Fruit fly (Drosophila melanogaster) whole organism, adult: ENCODE measurements around the gene CG3862.
A peak's percentile ranks its signal among the peaks of the same experiment; 100 is the strongest.

ENCODE experiments used
- CG11617 ChIP-seq: fragments of 200-800 bp; sonication (Bioruptor generic); optimal IDR thresholded peaks from 2 replicates; lab custom pipeline; 2017; ENCODE audit warnings: mild to moderate bottlenecking, missing biosample characterization, missing genetic modification reagents, missing genetic modification characterization
- CG12768 ChIP-seq: fragments of 200-800 bp; sonication (Bioruptor generic); optimal IDR thresholded peaks from 2 replicates; lab custom pipeline; 2017; ENCODE audit warnings: missing biosample characterization, missing genetic modification characterization, mild to moderate bottlenecking, moderate library complexity, missing genetic modification reagents
- CG14711 ChIP-seq: fragments of 200-800 bp; sonication (Bioruptor generic); optimal IDR thresholded peaks from 2 replicates; lab custom pipeline; 2018; ENCODE audit warnings: missing biosample characterization, mild to moderate bottlenecking, missing genetic modification characterization, moderate library complexity
- CG1620 ChIP-seq: fragments of 200-800 bp; sonication (Bioruptor generic); optimal IDR thresholded peaks from 2 replicates; lab custom pipeline; 2016; ENCODE audit warnings: missing biosample characterization, missing genetic modification characterization
- CG33017 ChIP-seq: fragments of 200-800 bp; sonication (Bioruptor generic); optimal IDR thresholded peaks from 2 replicates; lab custom pipeline; 2018; ENCODE audit warnings: missing biosample characterization, mild to moderate bottlenecking, missing genetic modification characterization, moderate library complexity
- CG5204 ChIP-seq: fragments of 200-800 bp; sonication (Bioruptor generic); optimal IDR thresholded peaks from 2 replicates; lab custom pipeline; 2016; ENCODE audit warnings: missing biosample characterization, missing genetic modification characterization
- CG7045 ChIP-seq: fragments of 200-800 bp; sonication (Bioruptor generic); optimal IDR thresholded peaks from 2 replicates; lab custom pipeline; 2017; ENCODE audit warnings: missing biosample characterization, mild to moderate bottlenecking, missing genetic modification characterization
- CG7101 ChIP-seq: fragments of 200-800 bp; sonication (Bioruptor generic); optimal IDR thresholded peaks from 2 replicates; lab custom pipeline; 2018; ENCODE audit warnings: missing biosample characterization, mild to moderate bottlenecking, missing genetic modification characterization, moderate library complexity
- Clk ChIP-seq: fragments of 200-800 bp; sonication (Bioruptor generic); optimal IDR thresholded peaks from 2 replicates; lab custom pipeline; 2017; ENCODE audit warnings: missing biosample characterization, missing genetic modification characterization
- Crg-1 ChIP-seq: fragments of 200-800 bp; sonication (Bioruptor generic); optimal IDR thresholded peaks from 2 replicates; lab custom pipeline; 2016; ENCODE audit warnings: missing biosample characterization, missing genetic modification characterization
- Hr96 ChIP-seq: fragments of 200-800 bp; sonication (Bioruptor generic); optimal IDR thresholded peaks from 2 replicates; lab custom pipeline; 2016; ENCODE audit warnings: missing biosample characterization, missing genetic modification characterization
- Mnt ChIP-seq: fragments of 200-800 bp; sonication (Bioruptor generic); optimal IDR thresholded peaks from 2 replicates; lab custom pipeline; 2016; ENCODE audit warnings: missing biosample characterization, mild to moderate bottlenecking, missing genetic modification characterization
- bab1 ChIP-seq: fragments of 200-800 bp; sonication (Bioruptor generic); optimal IDR thresholded peaks from 3 replicates; lab custom pipeline; 2019; ENCODE audit warnings: missing biosample characterization, mild to moderate bottlenecking, missing genetic modification characterization, moderate library complexity
- cic ChIP-seq: fragments of 200-800 bp; sonication (Bioruptor generic); optimal IDR thresholded peaks from 2 replicates; lab custom pipeline; 2017; ENCODE audit warnings: missing biosample characterization, mild to moderate bottlenecking, missing genetic modification characterization, moderate library complexity
- cnc ChIP-seq, 2 experiments: fragments of >200 bp; optimal IDR thresholded peaks; 2 replicates each; lab custom pipeline; 2017
- kay ChIP-seq: fragments of 200-800 bp; sonication (Bioruptor generic); peaks from one replicate; lab custom pipeline; 2016; ENCODE audit warnings: missing biosample characterization, missing genetic modification characterization, borderline replicate concordance
- ovo ChIP-seq: fragments of 200-800 bp; sonication (Bioruptor generic); optimal IDR thresholded peaks from 2 replicates; lab custom pipeline; 2016; ENCODE audit warnings: missing biosample characterization, missing genetic modification characterization
- pad ChIP-seq: fragments of 200-800 bp; sonication (Bioruptor generic); optimal IDR thresholded peaks from 3 replicates; lab custom pipeline; 2017; ENCODE audit warnings: missing biosample characterization, missing genetic modification characterization, mild to moderate bottlenecking, moderate library complexity, missing genetic modification reagents
- tj ChIP-seq: fragments of 200-800 bp; sonication (Bioruptor generic); optimal IDR thresholded peaks from 3 replicates; lab custom pipeline; 2017; ENCODE audit warnings: missing biosample characterization, mild to moderate bottlenecking, missing genetic modification characterization, moderate library complexity
- toe ChIP-seq: fragments of 200-800 bp; sonication (Bioruptor generic); optimal IDR thresholded peaks from 2 replicates; lab custom pipeline; 2016; ENCODE audit warnings: missing biosample characterization, missing genetic modification characterization

Gene CG3862

DNA sequence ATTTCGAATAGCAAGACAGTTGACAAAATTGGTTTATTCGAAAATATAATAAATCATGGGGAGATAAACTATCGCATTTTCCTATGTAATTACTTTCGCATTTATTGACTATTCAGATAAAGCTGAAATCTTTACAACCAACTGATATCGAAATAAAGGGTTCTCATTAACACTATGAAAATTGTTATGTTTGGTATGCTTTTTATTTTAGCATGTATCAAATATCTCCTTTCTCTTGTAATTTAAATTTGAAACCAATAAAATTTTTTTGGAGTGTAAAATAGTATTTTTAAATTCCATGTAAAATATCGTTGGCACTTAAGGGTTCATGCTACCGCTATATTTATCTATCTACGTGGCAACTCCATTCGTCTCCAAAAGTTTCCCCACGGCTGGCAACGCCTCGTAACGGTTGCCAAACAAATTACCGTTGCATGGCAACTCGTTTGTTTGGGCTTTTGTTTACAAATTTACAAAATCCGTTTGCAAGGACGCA, 29.4 kb upstream of the CG3862 start, which contains the start of gene CG13949:
Gene CG13949 (plus strand): TSS at position 286 of the 496 bp plus-strand sequence.
- TF ChIP-seq CG7101 (tag; lab: Kevin White, UChicago) (peak; percentile 64), toe (GFP tag; lab: Kevin White, UChicago) (peak; percentile 42), Hr96 (peak; percentile 21), CG11617 (GFP tag; lab: Kevin White, UChicago) (no peak), cnc (optimal IDR thresholded peaks at IDR 0.05; lab: Kevin White, UChicago) (no peak), CG5204 (GFP tag; lab: Kevin White, UChicago) (no peak), CG1620 (peak; percentile 9), bab1 (peak; percentile 21), Crg-1 (GFP tag; lab: Kevin White, UChicago) (peak; percentile 55), pad (peak; percentile 10), CG33017 (tag; lab: Kevin White, UChicago) (peak; percentile 51), ovo (GFP tag; lab: Kevin White, UChicago) (peak; percentile 71), CG14711 (tag; lab: Kevin White, UChicago) (peak; percentile 31), tj (GFP tag; lab: Kevin White, UChicago) (no peak)

DNA sequence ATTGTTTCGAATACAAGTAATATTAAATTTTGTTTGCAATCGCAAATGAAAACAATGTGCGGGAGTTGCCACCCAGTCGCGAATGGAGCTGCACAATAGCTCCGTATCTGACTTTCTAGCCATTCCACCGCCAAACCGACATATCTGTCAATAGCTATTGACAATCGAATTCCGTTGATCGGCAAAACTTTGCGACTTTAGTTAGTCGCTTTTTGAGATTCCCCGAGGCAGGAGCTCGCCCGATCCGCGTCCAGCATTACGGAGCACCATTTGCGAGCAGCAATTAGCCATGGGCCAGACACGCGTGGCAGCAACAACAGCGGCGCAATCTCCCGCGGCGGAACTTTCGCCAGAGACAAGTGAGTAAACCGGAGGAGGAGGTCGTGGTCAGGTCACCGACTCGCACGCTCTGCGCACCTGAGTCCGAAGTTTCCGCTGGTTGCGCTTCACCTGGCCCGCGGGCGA, 27.0 kb upstream of the CG3862 start, which contains the start of the genes CG4291 and kraken:
Gene CG4291 (minus strand): TSS at position 84 of the 465 bp plus-strand sequence.
Gene kraken (plus strand): TSS at position 122 of the 465 bp plus-strand sequence.
- no peak for TF ChIP-seq kay (GFP tag; lab: Kevin White, UChicago)
- TF ChIP-seq Mnt (GFP tag; lab: Kevin White, UChicago) = peak; percentile 91
- peak; percentile 25 for TF ChIP-seq Hr96
- peak; percentile 66 for TF ChIP-seq CG1620
- TF ChIP-seq CG12768 (GFP tag; lab: Kevin White, UChicago) = peak; percentile 87
- peak; percentile 48 for TF ChIP-seq ovo (GFP tag; lab: Kevin White, UChicago)
- TF ChIP-seq Crg-1 (GFP tag; lab: Kevin White, UChicago) = peak; percentile 39
- TF ChIP-seq CG7045 (GFP tag; lab: Kevin White, UChicago) = peak; percentile 45
- peak; percentile 39 for TF ChIP-seq pad
- peak; percentile 46 for TF ChIP-seq tj (GFP tag; lab: Kevin White, UChicago)
- peak; percentile 51 for TF ChIP-seq CG11617 (GFP tag; lab: Kevin White, UChicago)
- peak; percentile 44 for TF ChIP-seq CG33017 (tag; lab: Kevin White, UChicago)
- TF ChIP-seq Clk = no peak
- TF ChIP-seq CG7101 (tag; lab: Kevin White, UChicago) = peak; percentile 63
- peak; percentile 28 for TF ChIP-seq CG14711 (tag; lab: Kevin White, UChicago)
- no peak for TF ChIP-seq CG5204 (GFP tag; lab: Kevin White, UChicago)
- peak; percentile 74 for TF ChIP-seq toe (GFP tag; lab: Kevin White, UChicago)
- no peak for TF ChIP-seq cnc (optimal IDR thresholded peaks at IDR 0.05; lab: Kevin White, UChicago)
- peak; percentile 72 for TF ChIP-seq bab1
- peak; percentile 53 for TF ChIP-seq cic (GFP tag; lab: Kevin White, UChicago)

DNA sequence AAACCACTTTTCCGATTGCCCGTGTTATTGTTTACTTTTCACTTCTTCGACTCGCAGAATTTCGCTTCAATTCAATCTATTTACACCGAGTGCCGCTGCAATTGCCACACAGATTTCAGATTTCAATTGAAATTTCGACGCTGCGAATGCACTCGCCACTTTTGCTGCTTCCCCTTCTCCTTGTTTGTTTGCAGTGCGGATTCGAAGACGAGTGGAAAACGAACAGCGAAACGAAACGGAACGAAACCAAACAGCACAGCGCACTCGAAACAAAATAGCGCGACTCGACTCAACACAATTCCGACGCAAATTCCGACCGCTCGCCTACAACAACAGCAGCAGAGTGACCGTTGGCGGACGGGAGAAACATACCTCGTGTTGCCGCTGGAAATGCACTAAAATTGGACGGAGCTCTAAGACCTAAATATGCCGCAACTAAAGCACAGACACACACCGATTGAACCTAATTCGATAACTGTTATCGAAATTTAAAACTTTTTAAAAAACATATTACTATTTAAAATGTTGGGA, 25.1 kb upstream of the CG3862 start, which contains the start of gene drongo:
Gene drongo (minus strand): TSS at position 345 of the 531 bp plus-strand sequence.
- no peak for TF ChIP-seq CG5204 (GFP tag; lab: Kevin White, UChicago)
- peak; percentile 16 for TF ChIP-seq Hr96
- TF ChIP-seq CG7101 (tag; lab: Kevin White, UChicago) = peak; percentile 62
- peak; percentile 23 for TF ChIP-seq CG12768 (GFP tag; lab: Kevin White, UChicago)
- no peak for TF ChIP-seq ovo (GFP tag; lab: Kevin White, UChicago)
- TF ChIP-seq Clk = no peak
- peak; percentile 75 for TF ChIP-seq Mnt (GFP tag; lab: Kevin White, UChicago)
- TF ChIP-seq CG11617 (GFP tag; lab: Kevin White, UChicago) = peak; percentile 14
- TF ChIP-seq CG7045 (GFP tag; lab: Kevin White, UChicago) = peak; percentile 2
- TF ChIP-seq CG1620 = peak; percentile 55
- TF ChIP-seq pad = no peak
- TF ChIP-seq bab1 = peak; percentile 66
- TF ChIP-seq tj (GFP tag; lab: Kevin White, UChicago) = peak; percentile 60
- TF ChIP-seq CG14711 (tag; lab: Kevin White, UChicago) = peak; percentile 60
- TF ChIP-seq cnc (optimal IDR thresholded peaks at IDR 0.05; lab: Kevin White, UChicago) = no peak
- peak; percentile 27 for TF ChIP-seq cic (GFP tag; lab: Kevin White, UChicago)
- peak; percentile 26 for TF ChIP-seq CG33017 (tag; lab: Kevin White, UChicago)

DNA sequence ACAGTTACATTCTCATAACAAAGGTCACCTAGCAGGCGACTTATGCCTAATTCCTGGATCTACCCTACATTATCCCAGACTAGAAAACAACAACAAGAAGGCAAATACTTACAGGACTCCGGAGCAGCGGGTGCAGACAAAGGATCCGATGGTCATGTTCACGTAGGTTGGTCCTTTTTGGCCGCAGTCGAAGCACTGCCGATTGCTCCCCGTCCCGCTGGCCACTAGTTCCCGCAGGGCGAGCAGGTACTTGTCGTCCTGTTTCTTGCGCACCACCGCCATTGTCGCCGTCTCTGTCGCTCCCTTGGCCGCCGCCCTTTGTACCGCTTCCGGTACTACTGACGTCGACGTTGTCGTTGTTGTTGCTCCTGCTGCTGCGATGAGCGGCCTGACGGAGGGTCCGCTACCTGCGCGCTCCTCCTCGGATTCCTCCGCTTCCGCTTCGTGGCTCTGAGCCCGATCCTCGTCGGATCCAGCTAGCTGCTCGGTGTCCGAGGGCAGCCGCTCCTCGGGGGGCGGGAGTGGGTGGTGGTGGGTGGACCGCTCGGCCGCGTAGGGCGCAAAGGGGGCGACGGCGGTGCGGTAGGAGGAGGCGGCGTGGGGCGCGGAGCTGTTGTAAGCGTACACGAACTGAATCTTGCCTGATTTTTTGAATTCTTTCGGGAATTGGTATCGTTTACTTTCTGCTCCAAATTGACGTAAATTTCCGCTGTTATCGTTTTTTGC, 24.3 kb upstream of the CG3862 start:
- TF ChIP-seq pad (no peak), kay (GFP tag; lab: Kevin White, UChicago) (no peak), CG7045 (GFP tag; lab: Kevin White, UChicago) (no peak), CG5204 (GFP tag; lab: Kevin White, UChicago) (no peak), CG11617 (GFP tag; lab: Kevin White, UChicago) (no peak), Clk (no peak)

DNA sequence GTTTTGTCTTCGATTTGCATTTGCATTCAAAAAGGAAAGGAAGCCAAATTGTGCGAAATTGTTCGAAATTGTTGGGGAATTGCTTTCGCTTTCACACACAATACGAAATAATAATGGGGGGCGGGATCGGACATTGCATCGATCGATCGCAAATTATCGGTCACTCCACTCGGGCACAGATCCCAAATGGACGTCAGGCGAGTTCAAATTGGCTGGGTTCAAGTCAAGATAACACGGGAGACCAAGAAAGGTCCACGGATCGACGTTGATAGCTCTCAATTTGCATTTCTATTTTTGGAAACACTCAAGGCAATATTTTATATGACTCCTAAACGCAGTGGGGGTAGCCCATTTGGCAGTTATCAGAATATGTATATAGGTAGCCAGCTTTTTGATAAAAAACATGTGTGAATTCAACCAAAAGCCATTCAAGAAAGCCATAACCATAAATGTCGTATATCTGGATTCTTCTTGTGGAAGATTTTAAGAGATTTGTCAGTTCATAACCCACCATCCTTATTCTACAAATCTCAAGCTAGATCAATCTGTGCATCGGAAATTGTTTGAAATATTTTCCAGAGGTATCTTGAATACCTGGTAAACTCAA, 23.6 kb upstream of the CG3862 start:
- TF ChIP-seq toe (GFP tag; lab: Kevin White, UChicago) = no peak
- TF ChIP-seq CG7045 (GFP tag; lab: Kevin White, UChicago) = no peak
- no peak for TF ChIP-seq CG33017 (tag; lab: Kevin White, UChicago)
- no peak for TF ChIP-seq CG12768 (GFP tag; lab: Kevin White, UChicago)
- TF ChIP-seq cic (GFP tag; lab: Kevin White, UChicago) = no peak
- no peak for TF ChIP-seq CG11617 (GFP tag; lab: Kevin White, UChicago)
- no peak for TF ChIP-seq ovo (GFP tag; lab: Kevin White, UChicago)
- no peak for TF ChIP-seq Mnt (GFP tag; lab: Kevin White, UChicago)
- no peak for TF ChIP-seq cnc (optimal IDR thresholded peaks at IDR 0.05; lab: Kevin White, UChicago)
- no peak for TF ChIP-seq CG14711 (tag; lab: Kevin White, UChicago)
- no peak for TF ChIP-seq kay (GFP tag; lab: Kevin White, UChicago)
- no peak for TF ChIP-seq CG7101 (tag; lab: Kevin White, UChicago)
- no peak for TF ChIP-seq CG5204 (GFP tag; lab: Kevin White, UChicago)
- no peak for TF ChIP-seq pad
- TF ChIP-seq CG1620 = no peak
- TF ChIP-seq Crg-1 (GFP tag; lab: Kevin White, UChicago) = no peak
- no peak for TF ChIP-seq Hr96
- no peak for TF ChIP-seq Clk
- TF ChIP-seq tj (GFP tag; lab: Kevin White, UChicago) = no peak
- no peak for TF ChIP-seq bab1
